Worm (Caenorhabditis elegans) whole organism, late embryonic: ENCODE measurements around the gene pals-26.

Experiments
- ama-1 ChIP-seq: fragments of 150-350 bp; optimal IDR thresholded peaks from 2 replicates; lab custom pipeline; 2014
- ceh-22 ChIP-seq: sonication (generic microtip); optimal IDR thresholded peaks from 2 replicates; lab custom pipeline; 2017; ENCODE audit warnings: missing biosample characterization, missing genetic modification characterization

ce11 chrIII:4328208-4328987, 46.6 kb upstream of the pals-26 start:
- TF ChIP-seq ama-1 (no peak), ceh-22 (tag; lab: Kevin White, UChicago) (no peak)
